Worm (Caenorhabditis elegans) whole organism, L4 larva: Measurements from ENCODE around the gene Y41D4B.6.

ENCODE experiments used
- Y5F2A.4 ChIP-seq: fragments of 200-800 bp; sonication (Bioruptor generic); optimal IDR thresholded peaks from 2 replicates; lab custom pipeline; 2018; ENCODE audit warnings: mild to moderate bottlenecking, missing genetic modification characterization, missing compliant biosample characterization
- nhr-48 ChIP-seq: sonication (generic microtip); optimal IDR thresholded peaks from 2 replicates; lab custom pipeline; 2016; ENCODE audit warnings: mild to moderate bottlenecking, missing genetic modification characterization, missing compliant biosample characterization
- nhr-77 ChIP-seq: fragments of 150-350 bp; optimal IDR thresholded peaks from 2 replicates; lab custom pipeline; 2014; ENCODE audit warnings: missing biosample characterization, missing genetic modification characterization
- pha-4 ChIP-seq, 2 experiments: fragments of 150-350 bp in 1 of 2; fragments of 200-800 bp in 1 of 2; sonication (Bioruptor generic) in 1 of 2; IDR thresholded peaks in 1 of 2; optimal IDR thresholded peaks in 1 of 2; 2 replicates each; pipeline versions ENCODE4 v1.3.6 to Lab custom; 2014 to 2022; ENCODE audit warnings: missing genetic modification characterization in 2 of 2, missing genetic modification reagents in 2 of 2, missing biosample characterization in 1 of 2, missing compliant biosample characterization in 1 of 2
- pqm-1 ChIP-seq: sonication (generic microtip); optimal IDR thresholded peaks from 2 replicates; lab custom pipeline; 2017; ENCODE audit warnings: missing biosample characterization, missing genetic modification characterization
- sdz-12 ChIP-seq: fragments of 200-800 bp; sonication (Bioruptor generic); optimal IDR thresholded peaks from 2 replicates; lab custom pipeline; 2018; ENCODE audit warnings: mild to moderate bottlenecking, missing genetic modification characterization, missing compliant biosample characterization
- zag-1 ChIP-seq: fragments of 150-350 bp; optimal IDR thresholded peaks from 2 replicates; lab custom pipeline; 2014; ENCODE audit warnings: missing biosample characterization, missing genetic modification characterization
- ztf-7 ChIP-seq: fragments of 150-350 bp; optimal IDR thresholded peaks from 2 replicates; lab custom pipeline; 2014; ENCODE audit warnings: missing biosample characterization, missing genetic modification characterization

ce11 chrIV:1619519-1620311, 13.8 kb upstream of the Y41D4B.6 start, which contains the start of gene nhr-92:
- TF ChIP-seq Y5F2A.4 (no peak), nhr-48 (tag; lab: Kevin White, UChicago) (no peak), pha-4 (GFP tag; IDR thresholded peaks at IDR 0.05; lab: Robert Waterston, UW) (no peak), pha-4 (tag; optimal IDR thresholded peaks at IDR 0.05; lab: Kevin White, UChicago) (no peak), sdz-12 (GFP tag; lab: Kevin White, UChicago) (no peak), zag-1 (tag; lab: Kevin White, UChicago) (no peak), nhr-77 (tag; lab: Kevin White, UChicago) (no peak), ztf-7 (tag; lab: Kevin White, UChicago) (no peak), pqm-1 (tag; lab: Kevin White, UChicago) (no peak)
